Fruit fly (Drosophila melanogaster) whole organism, pupa: ENCODE measurements around the gene CNMaR.

Experiments used
- CG34367 ChIP-seq: fragments of 200-800 bp; sonication (Bioruptor generic); optimal IDR thresholded peaks from 2 replicates; lab custom pipeline; 2018; ENCODE audit warnings: missing biosample characterization, mild to moderate bottlenecking, missing genetic modification characterization
- CG4496 ChIP-seq: fragments of 200-800 bp; sonication (Bioruptor generic); IDR thresholded peaks from 3 replicates; pipeline ENCODE4 v1.3.6; 2022; ENCODE audit warnings: missing biosample characterization, missing genetic modification characterization
- CG8301 ChIP-seq: fragments of 200-800 bp; sonication (Bioruptor generic); optimal IDR thresholded peaks from 2 replicates; lab custom pipeline; 2018; ENCODE audit warnings: missing biosample characterization, mild to moderate bottlenecking, missing genetic modification characterization
- Ets98B ChIP-seq: fragments of 200-800 bp; sonication (Bioruptor generic); IDR thresholded peaks from 2 replicates; pipeline ENCODE4 v1.3.6; 2022; ENCODE audit warnings: missing biosample characterization, missing genetic modification characterization
- Pif1A ChIP-seq: fragments of 200-800 bp; sonication (Bioruptor generic); optimal IDR thresholded peaks from 3 replicates; lab custom pipeline; 2016; ENCODE audit warnings: missing biosample characterization, missing genetic modification characterization
- Pif1B ChIP-seq: fragments of 200-800 bp; sonication (Bioruptor generic); optimal IDR thresholded peaks from 3 replicates; lab custom pipeline; 2016; ENCODE audit warnings: missing biosample characterization, missing genetic modification characterization
- Snoo ChIP-seq: fragments of 200-800 bp; sonication (Bioruptor generic); optimal IDR thresholded peaks from 3 replicates; lab custom pipeline; 2017; ENCODE audit warnings: missing biosample characterization, mild to moderate bottlenecking, missing genetic modification characterization, inconsistent platforms
- rn ChIP-seq: fragments of 200-800 bp; sonication (Bioruptor generic); IDR thresholded peaks from 2 replicates; pipeline ENCODE4 v1.3.6; 2022; ENCODE audit warnings: missing biosample characterization, missing genetic modification characterization

DNA sequence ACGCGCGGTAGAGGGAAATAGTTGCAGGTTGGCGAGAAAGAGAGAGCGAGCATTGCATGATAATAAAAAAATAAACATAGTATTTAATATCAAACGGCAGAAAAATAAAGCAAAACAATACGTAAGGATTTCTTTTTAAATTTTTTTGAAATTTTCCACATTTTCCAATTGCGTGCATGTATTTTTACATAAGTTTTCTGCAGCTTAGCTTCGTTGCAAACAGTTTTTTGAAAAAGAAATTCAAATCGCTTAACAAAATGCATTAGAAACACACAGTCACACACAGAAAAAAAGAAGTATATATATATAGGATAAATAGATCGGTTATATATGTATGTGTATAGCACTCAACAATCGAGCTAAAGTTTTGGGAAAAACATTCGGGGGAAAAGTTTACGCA is 44.8 kb downstream of the CNMaR start:
- TF ChIP-seq CG34367, result no peak
- no peak for TF ChIP-seq rn (GFP tag; lab: Robert Waterston, UW)
- no peak for TF ChIP-seq CG4496 (GFP tag; lab: Robert Waterston, UW)
- no peak for TF ChIP-seq Snoo (tag; lab: Kevin White, UChicago)
- no peak for TF ChIP-seq Pif1B (GFP tag; lab: Kevin White, UChicago)
- no peak for TF ChIP-seq Ets98B (GFP tag; lab: Robert Waterston, UW)
- no peak for TF ChIP-seq CG8301 (tag; lab: Kevin White, UChicago)
- TF ChIP-seq Pif1A (GFP tag; lab: Kevin White, UChicago), result no peak
